Fruit fly (Drosophila melanogaster): Measurements from ENCODE around the gene HP1D3csd.

HP1D3csd gene

dm6 chrX:19220963-19221572, 31.1 kb downstream of the HP1D3csd start (continued):
- TF ChIP-seq prd (optimal IDR thresholded peaks at IDR 0.05) (no peak), prd (GFP tag; IDR thresholded peaks at IDR 0.05) (peak; percentile 13; the same call in 1 of the 3 replicates), CG2199 (GFP tag; IDR thresholded peaks at IDR 0.05) (no peak), crol (GFP tag; IDR thresholded peaks at IDR 0.05) (peak; percentile 46; the same call in 1 of the 2 replicates)

DNA sequence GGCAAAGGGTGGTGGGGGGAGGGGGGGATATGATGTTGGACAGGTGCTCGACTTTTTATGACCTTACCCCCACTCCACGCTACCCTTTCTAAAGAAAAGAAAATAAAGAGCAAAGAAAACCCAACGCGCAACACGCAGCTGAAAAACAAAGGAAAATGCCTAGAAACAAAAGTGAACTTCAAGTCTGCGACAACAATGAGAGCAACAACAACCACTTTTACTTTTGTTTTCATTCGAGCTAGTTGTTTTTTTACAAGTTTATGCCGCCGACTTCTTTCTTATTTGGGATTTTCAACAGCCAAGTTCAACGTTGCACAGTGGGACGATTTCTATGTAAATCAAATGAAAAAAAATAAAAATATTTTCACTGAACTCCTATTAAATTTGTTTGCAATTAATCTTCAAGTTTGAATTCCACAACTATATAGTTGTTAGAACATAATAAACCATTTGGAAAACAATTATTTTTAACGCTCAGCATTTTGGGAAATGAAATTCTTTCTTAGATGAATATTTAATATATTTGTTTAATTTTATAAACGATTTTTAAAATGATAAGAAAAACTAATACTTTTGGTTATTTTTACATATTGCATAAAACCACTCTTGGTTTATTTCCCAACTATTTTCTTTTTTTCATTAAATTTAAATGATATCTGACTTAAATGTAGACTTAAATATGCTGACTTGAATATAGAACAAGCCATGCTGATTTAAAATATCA, 34.7 kb downstream of the HP1D3csd start:
- TF ChIP-seq Eip74EF (GFP tag; optimal IDR thresholded peaks at IDR 0.05) (peak in 1 of 2 experiments; percentile 22), tin (GFP tag; optimal IDR thresholded peaks at IDR 0.05) (peak; percentile 5), Meics (GFP tag; optimal IDR thresholded peaks at IDR 0.05) (peak; percentile 21), ind (GFP tag; optimal IDR thresholded peaks at IDR 0.05) (peak; percentile 18), slbo (GFP tag; IDR thresholded peaks at IDR 0.05) (0 out of 2 replicates have a peak, but pooled peaks have one; percentile 13), CG31365 (tag; optimal IDR thresholded peaks at IDR 0.05) (no peak), D (optimal IDR thresholded peaks at IDR 0.05) (no peak), D (GFP tag; optimal IDR thresholded peaks at IDR 0.05) (peak; percentile 53), az2 (GFP tag; optimal IDR thresholded peaks at IDR 0.05) (peak; percentile 22), CG3281 (GFP tag; optimal IDR thresholded peaks at IDR 0.05) (peak; percentile 39), sqz (GFP tag; optimal IDR thresholded peaks at IDR 0.05) (no peak), CG12104 (GFP tag; optimal IDR thresholded peaks at IDR 0.05) (peak; percentile 41), wor (GFP tag; IDR thresholded peaks at IDR 0.05) (no peak), CG4424 (GFP tag; optimal IDR thresholded peaks at IDR 0.05) (peak; percentile 56), CG2712 (tag; optimal IDR thresholded peaks at IDR 0.05) (peak; percentile 67), CG1792 (GFP tag; optimal IDR thresholded peaks at IDR 0.05) (no peak), oc (tag; optimal IDR thresholded peaks at IDR 0.05) (peak; percentile 12), Dip2 (GFP tag; IDR thresholded peaks at IDR 0.05) (no peak), CG7839 (tag; optimal IDR thresholded peaks at IDR 0.05) (peak; percentile 51), NC2β (GFP tag; optimal IDR thresholded peaks at IDR 0.05) (no peak), CoRest (tag; optimal IDR thresholded peaks at IDR 0.05) (peak; percentile 63), CG18262 (tag; optimal IDR thresholded peaks at IDR 0.05) (peak; percentile 80), CG11456 (GFP tag; IDR thresholded peaks at IDR 0.05) (no peak), Blimp-1 (GFP tag; optimal IDR thresholded peaks at IDR 0.05) (peak; percentile 91), scrt (GFP tag; optimal IDR thresholded peaks at IDR 0.05) (no peak), CG15601 (tag; optimal IDR thresholded peaks at IDR 0.05) (peak; percentile 20), CG30403 (GFP tag; optimal IDR thresholded peaks at IDR 0.05) (peak; percentile 53), NfI (GFP tag; optimal IDR thresholded peaks at IDR 0.05) (no peak), PHDP (tag; optimal IDR thresholded peaks at IDR 0.05) (peak; percentile 38), CG6765 (GFP tag; optimal IDR thresholded peaks at IDR 0.05) (peak; percentile 5), Ravus (GFP tag; IDR thresholded peaks at IDR 0.05) (no peak), danr (GFP tag; IDR thresholded peaks at IDR 0.05) (no peak), dmrt11E (tag; optimal IDR thresholded peaks at IDR 0.05) (peak; percentile 52), CG31441 (GFP tag; IDR thresholded peaks at IDR 0.05) (peak; percentile 73; the same call in 1 of the 2 replicates), ATbp (GFP tag; optimal IDR thresholded peaks at IDR 0.05) (peak; percentile 8), fd96Cb (tag; optimal IDR thresholded peaks at IDR 0.05) (peak; percentile 53), BtbVII (GFP tag; optimal IDR thresholded peaks at IDR 0.05) (peak; percentile 3), crp (GFP tag; optimal IDR thresholded peaks at IDR 0.05) (no peak), CG8388 (GFP tag; optimal IDR thresholded peaks at IDR 0.05) (peak; percentile 45), CG7556 (GFP tag; optimal IDR thresholded peaks at IDR 0.05) (peak; percentile 76), Hr78 (GFP tag; optimal IDR thresholded peaks at IDR 0.05) (peak in 1 of 2 experiments; percentile 7), grau (tag; optimal IDR thresholded peaks at IDR 0.05) (peak; percentile 56)
